Worm (Caenorhabditis elegans) whole organism, L2 larva: ENCODE data around the gene hpo-40.

Experiments used
- C34F6.9 ChIP-seq: fragments of 150-350 bp; optimal IDR thresholded peaks from 2 replicates; lab custom pipeline; 2014; ENCODE audit warnings: missing biosample characterization, missing genetic modification characterization
- Y55F3AM.14 ChIP-seq: fragments of 200-800 bp; sonication (Bioruptor generic); optimal IDR thresholded peaks from 2 replicates; lab custom pipeline; 2018; ENCODE audit warnings: mild to moderate bottlenecking, missing genetic modification characterization, missing compliant biosample characterization
- ZK546.5 ChIP-seq: sonication (generic microtip); optimal IDR thresholded peaks from 2 replicates; lab custom pipeline; 2017; ENCODE audit warnings: missing biosample characterization, missing genetic modification characterization
- alr-1 ChIP-seq: fragments of 150-350 bp; optimal IDR thresholded peaks from 2 replicates; lab custom pipeline; 2014; ENCODE audit warnings: missing biosample characterization, missing genetic modification characterization
- aly-2 ChIP-seq: fragments of 150-350 bp; optimal IDR thresholded peaks from 2 replicates; lab custom pipeline; 2014; ENCODE audit warnings: missing biosample characterization, missing genetic modification characterization
- ama-1 ChIP-seq: fragments of 150-350 bp; optimal IDR thresholded peaks from 2 replicates; lab custom pipeline; 2018; ENCODE audit warnings: inconsistent platforms
- blmp-1 ChIP-seq: sonication (generic microtip); optimal IDR thresholded peaks from 2 replicates; lab custom pipeline; 2017; ENCODE audit warnings: missing genetic modification characterization, mild to moderate bottlenecking, missing compliant biosample characterization, antibody characterized with exemption, moderate library complexity; ENCODE audit not compliant: insufficient read depth
- ceh-82 ChIP-seq: fragments of 150-350 bp; optimal IDR thresholded peaks from 2 replicates; lab custom pipeline; 2014; ENCODE audit warnings: missing biosample characterization, missing genetic modification characterization
- crh-2 ChIP-seq: sonication (generic microtip); optimal IDR thresholded peaks from 2 replicates; lab custom pipeline; 2017; ENCODE audit warnings: missing biosample characterization, missing genetic modification characterization
- dmd-4 ChIP-seq: sonication (generic microtip); optimal IDR thresholded peaks from 2 replicates; lab custom pipeline; 2017; ENCODE audit warnings: missing biosample characterization, missing genetic modification characterization
- egl-27 ChIP-seq: sonication (generic microtip); optimal IDR thresholded peaks from 3 replicates; lab custom pipeline; 2017; ENCODE audit warnings: missing biosample characterization, missing genetic modification reagents, missing genetic modification characterization
- elt-1 ChIP-seq: fragments of 150-350 bp; optimal IDR thresholded peaks from 2 replicates; lab custom pipeline; 2014; ENCODE audit warnings: missing biosample characterization, missing genetic modification characterization
- fos-1 ChIP-seq: fragments of 150-350 bp; optimal IDR thresholded peaks from 2 replicates; lab custom pipeline; 2014; ENCODE audit warnings: missing biosample characterization, missing genetic modification characterization
- lin-13 ChIP-seq: fragments of 150-350 bp; optimal IDR thresholded peaks from 2 replicates; lab custom pipeline; 2014; ENCODE audit warnings: missing biosample characterization, missing genetic modification reagents, missing genetic modification characterization
- lsy-2 ChIP-seq, 2 experiments: fragments of 150-350 bp in 1 of 2; sonication (generic microtip) in 1 of 2; optimal IDR thresholded peaks; 2 replicates each; lab custom pipeline; 2014 to 2017; ENCODE audit warnings: missing biosample characterization in 2 of 2, missing genetic modification characterization in 2 of 2
- mbf-1 ChIP-seq: sonication (generic microtip); optimal IDR thresholded peaks from 2 replicates; lab custom pipeline; 2017; ENCODE audit warnings: missing biosample characterization, missing genetic modification characterization
- mdl-1 ChIP-seq, 2 experiments: fragments of 150-350 bp in 1 of 2; sonication (generic microtip) in 1 of 2; optimal IDR thresholded peaks; 2 replicates each; lab custom pipeline; 2017; ENCODE audit warnings: missing biosample characterization in 2 of 2, missing genetic modification characterization in 2 of 2
- nhr-10 ChIP-seq: sonication (generic microtip); optimal IDR thresholded peaks from 2 replicates; lab custom pipeline; 2017; ENCODE audit warnings: missing biosample characterization, missing genetic modification characterization
- nhr-11 ChIP-seq: fragments of 150-350 bp; optimal IDR thresholded peaks from 2 replicates; lab custom pipeline; 2014; ENCODE audit warnings: missing biosample characterization, missing genetic modification characterization
- nhr-12 ChIP-seq: fragments of 150-350 bp; optimal IDR thresholded peaks from 2 replicates; lab custom pipeline; 2014; ENCODE audit warnings: missing biosample characterization, missing genetic modification characterization
- nhr-129 ChIP-seq: fragments of 150-350 bp; optimal IDR thresholded peaks from 2 replicates; lab custom pipeline; 2014; ENCODE audit warnings: missing biosample characterization, missing genetic modification characterization
- nhr-21 ChIP-seq: fragments of 150-350 bp; optimal IDR thresholded peaks from 2 replicates; lab custom pipeline; 2014; ENCODE audit warnings: missing biosample characterization, missing genetic modification characterization
- nhr-23 ChIP-seq: fragments of 150-350 bp; optimal IDR thresholded peaks from 2 replicates; lab custom pipeline; 2014; ENCODE audit warnings: missing biosample characterization, missing genetic modification reagents, missing genetic modification characterization
- nhr-237 ChIP-seq: fragments of 150-350 bp; optimal IDR thresholded peaks from 2 replicates; lab custom pipeline; 2014; ENCODE audit warnings: missing biosample characterization, missing genetic modification characterization
- nhr-25 ChIP-seq: fragments of 150-350 bp; sonication (generic microtip); optimal IDR thresholded peaks from 3 replicates; lab custom pipeline; 2014; ENCODE audit warnings: missing biosample characterization, missing genetic modification characterization
- nhr-6 ChIP-seq: fragments of 150-350 bp; optimal IDR thresholded peaks from 2 replicates; lab custom pipeline; 2014; ENCODE audit warnings: missing biosample characterization, missing genetic modification characterization
- nhr-77 ChIP-seq: fragments of 150-350 bp; optimal IDR thresholded peaks from 2 replicates; lab custom pipeline; 2014; ENCODE audit warnings: missing biosample characterization, missing genetic modification characterization
- peb-1 ChIP-seq: fragments of 150-350 bp; optimal IDR thresholded peaks from 2 replicates; lab custom pipeline; 2014; ENCODE audit warnings: missing biosample characterization, missing genetic modification characterization
- sem-4 ChIP-seq: fragments of 150-350 bp; optimal IDR thresholded peaks from 2 replicates; lab custom pipeline; 2014; ENCODE audit warnings: missing biosample characterization, missing genetic modification reagents, missing genetic modification characterization
- skn-1 ChIP-seq: sonication (generic microtip); optimal IDR thresholded peaks from 2 replicates; lab custom pipeline; 2017; ENCODE audit warnings: missing biosample characterization, missing genetic modification characterization
- sma-3 ChIP-seq: sonication (generic microtip); optimal IDR thresholded peaks from 2 replicates; lab custom pipeline; 2016; ENCODE audit warnings: missing genetic modification reagents, missing genetic modification characterization, missing compliant biosample characterization
- sma-9 ChIP-seq, 2 experiments: fragments of 150-350 bp in 1 of 2; sonication (generic microtip) in 1 of 2; optimal IDR thresholded peaks; 2 replicates each; lab custom pipeline; 2014 to 2016; ENCODE audit warnings: missing genetic modification characterization in 2 of 2, mild to moderate bottlenecking in 1 of 2, missing biosample characterization in 1 of 2, missing compliant biosample characterization in 1 of 2, missing genetic modification reagents in 1 of 2, moderate library complexity in 1 of 2
- snpc-4 ChIP-seq: fragments of 150-350 bp; optimal IDR thresholded peaks from 2 replicates; lab custom pipeline; 2014; ENCODE audit warnings: missing biosample characterization, missing genetic modification characterization
- unc-39 ChIP-seq: fragments of 150-350 bp; optimal IDR thresholded peaks from 2 replicates; lab custom pipeline; 2014; ENCODE audit warnings: missing biosample characterization, missing genetic modification characterization
- unc-55 ChIP-seq: fragments of 150-350 bp; sonication (generic microtip); optimal IDR thresholded peaks from 3 replicates; lab custom pipeline; 2014; ENCODE audit warnings: missing biosample characterization, missing genetic modification reagents, missing genetic modification characterization
- unc-62 ChIP-seq: fragments of 150-350 bp; optimal IDR thresholded peaks from 2 replicates; lab custom pipeline; 2014; ENCODE audit warnings: missing biosample characterization, missing genetic modification reagents, missing genetic modification characterization
- zag-1 ChIP-seq: fragments of 150-350 bp; optimal IDR thresholded peaks from 2 replicates; lab custom pipeline; 2014; ENCODE audit warnings: missing biosample characterization, missing genetic modification characterization
- ztf-1 ChIP-seq: fragments of 200-800 bp; sonication (Bioruptor generic); conservative IDR thresholded peaks from 2 replicates; pipeline ENCODE4 v1.3.6; 2022; ENCODE audit warnings: missing genetic modification characterization, missing compliant biosample characterization
- ztf-11 ChIP-seq: sonication (generic microtip); optimal IDR thresholded peaks from 2 replicates; lab custom pipeline; 2017; ENCODE audit warnings: missing biosample characterization, missing genetic modification characterization
- ztf-4 ChIP-seq: fragments of 150-350 bp; optimal IDR thresholded peaks from 2 replicates; lab custom pipeline; 2014; ENCODE audit warnings: missing biosample characterization, missing genetic modification characterization

hpo-40 gene

DNA sequence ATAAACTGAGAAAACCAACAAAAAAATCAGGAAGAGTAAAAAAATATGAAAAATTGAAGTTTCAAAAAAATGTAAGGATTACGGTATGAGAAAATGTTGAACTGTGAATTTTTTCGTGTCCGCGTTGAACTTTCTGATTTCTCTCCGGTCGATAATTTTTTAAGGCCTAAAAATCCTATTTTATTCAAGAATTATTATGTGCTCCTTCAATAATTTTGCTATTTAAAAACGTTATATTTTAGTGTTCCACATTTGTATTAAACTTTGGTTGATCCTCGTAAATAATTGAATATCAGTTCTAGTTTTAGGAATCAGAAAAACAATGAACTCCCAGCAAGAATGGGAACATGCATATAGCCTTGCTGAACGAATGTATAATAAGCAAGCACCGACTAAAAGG lies at the start of gene hpo-40:
Gene hpo-40 (plus strand): TSS at position 301 of the 400 bp plus-strand sequence.
- TF ChIP-seq lin-13 (no peak), dmd-4 (tag; lab: Kevin White, UChicago) (no peak), ama-1 (lab: Kevin White, UChicago) (no peak), sma-9 (GFP tag; optimal IDR thresholded peaks at IDR 0.05; lab: Kevin White, UChicago) (no peak), sma-9 (tag; optimal IDR thresholded peaks at IDR 0.05; lab: Kevin White, UChicago) (no peak), ceh-82 (tag; lab: Kevin White, UChicago) (no peak), elt-1 (no peak), peb-1 (no peak)

DNA sequence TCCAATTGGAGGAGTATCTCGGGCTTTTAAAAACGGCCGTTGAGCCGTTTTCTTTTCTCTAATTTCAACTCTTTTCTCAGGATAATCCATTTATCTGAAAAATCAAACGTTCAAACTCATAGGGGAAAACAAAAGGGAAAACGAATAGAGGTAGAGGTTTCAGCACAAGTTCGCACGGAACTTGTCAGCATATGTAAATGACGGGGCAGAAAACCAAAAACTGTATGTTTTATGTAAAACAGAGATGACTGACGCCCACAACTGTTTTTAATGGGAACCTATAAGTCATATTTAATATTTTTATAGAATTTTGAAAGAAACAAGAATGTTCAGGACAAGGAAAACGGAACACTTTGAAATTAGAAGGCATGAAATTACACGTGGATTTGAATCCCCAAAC lies 46.4 kb upstream of the hpo-40 start, which contains the start of gene C51E3.6:
Gene C51E3.6 (minus strand): TSS at position 101 of the 400 bp plus-strand sequence.
- TF ChIP-seq ZK546.5 (tag; lab: Kevin White, UChicago): no peak

DNA sequence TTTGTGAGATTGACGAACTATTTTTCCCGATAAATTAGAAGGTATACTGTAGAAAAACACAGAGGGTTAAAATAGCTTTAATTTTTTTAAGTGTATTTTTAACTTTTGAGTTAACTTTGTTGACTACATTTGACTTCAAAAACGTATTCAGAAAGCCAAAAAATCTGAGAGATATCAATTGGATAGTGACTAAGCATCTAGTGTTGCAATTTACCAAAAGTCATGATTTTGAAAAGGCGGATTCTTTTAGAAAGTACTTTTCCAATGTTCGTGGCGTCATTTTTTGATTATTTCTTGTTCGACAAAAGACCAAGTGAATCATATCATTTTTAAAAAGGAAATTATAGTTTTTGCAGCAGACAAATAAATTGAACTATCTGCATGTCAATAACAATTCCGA lies 43.9 kb upstream of the hpo-40 start:
- TF ChIP-seq ama-1 (lab: Kevin White, UChicago) (no peak), nhr-25 (no peak), mbf-1 (tag; lab: Kevin White, UChicago) (no peak), ZK546.5 (tag; lab: Kevin White, UChicago) (no peak), crh-2 (tag; lab: Kevin White, UChicago) (peak; percentile 40), ztf-11 (tag; lab: Kevin White, UChicago) (no peak), aly-2 (tag; lab: Kevin White, UChicago) (no peak), ztf-1 (GFP tag; lab: Robert Waterston, UW) (no peak), nhr-12 (no peak), ceh-82 (tag; lab: Kevin White, UChicago) (no peak), skn-1 (no peak), fos-1 (no peak), nhr-11 (tag; lab: Kevin White, UChicago) (no peak), sma-9 (GFP tag; optimal IDR thresholded peaks at IDR 0.05; lab: Kevin White, UChicago) (no peak), sma-9 (tag; optimal IDR thresholded peaks at IDR 0.05; lab: Kevin White, UChicago) (no peak), sma-3 (GFP tag; lab: Kevin White, UChicago) (no peak), peb-1 (no peak), unc-62 (no peak), blmp-1 (tag; lab: Kevin White, UChicago) (no peak), zag-1 (no peak), nhr-6 (tag; lab: Kevin White, UChicago) (no peak), sem-4 (tag; lab: Kevin White, UChicago) (no peak), ztf-4 (tag; lab: Kevin White, UChicago) (peak; percentile 13), Y55F3AM.14 (GFP tag; lab: Kevin White, UChicago) (no peak), C34F6.9 (no peak), nhr-21 (tag; lab: Kevin White, UChicago) (no peak), snpc-4 (tag; lab: Kevin White, UChicago) (no peak), nhr-77 (tag; lab: Kevin White, UChicago) (no peak), nhr-10 (tag; lab: Kevin White, UChicago) (no peak), nhr-129 (tag; lab: Kevin White, UChicago) (no peak), egl-27 (tag; lab: Kevin White, UChicago) (no peak), elt-1 (no peak), nhr-23 (tag; lab: Kevin White, UChicago) (no peak), lsy-2 (tag; optimal IDR thresholded peaks at IDR 0.05; lab: Kevin White, UChicago) (peak in 1 of 2 experiments; percentile 40), unc-55 (GFP tag; lab: Kevin White, UChicago) (peak; percentile 51), unc-39 (tag; lab: Kevin White, UChicago) (no peak), alr-1 (no peak), nhr-237 (peak; percentile 8), mdl-1 (tag; optimal IDR thresholded peaks at IDR 0.05; lab: Kevin White, UChicago) (no peak)
- TF ChIP-seq, all 48 proteins: peak for 5
